Worm (Caenorhabditis elegans) whole organism, young adult: ENCODE measurements around the gene C09E7.4.

Experiments
- B0336.3 ChIP-seq: fragments of 200-800 bp; sonication (Bioruptor generic); IDR thresholded peaks from 2 replicates; pipeline ENCODE4 v1.3.6; 2022; ENCODE audit warnings: missing genetic modification characterization, missing compliant biosample characterization
- F10E7.11 ChIP-seq: sonication (generic microtip); optimal IDR thresholded peaks from 2 replicates; lab custom pipeline; 2017; ENCODE audit warnings: mild to moderate bottlenecking, missing genetic modification characterization, moderate library complexity, missing compliant biosample characterization
- F33H1.4 ChIP-seq: fragments of 200-800 bp; sonication (Bioruptor generic); IDR thresholded peaks from 2 replicates; pipeline ENCODE4 v1.3.6; 2022; ENCODE audit warnings: missing genetic modification reagents, missing genetic modification characterization, missing compliant biosample characterization
- F57A8.1 ChIP-seq: fragments of 200-800 bp; sonication (Bioruptor generic); optimal IDR thresholded peaks from 2 replicates; lab custom pipeline; 2018; ENCODE audit warnings: mild to moderate bottlenecking, missing genetic modification characterization, moderate library complexity, missing compliant biosample characterization
- F57C9.4 ChIP-seq: sonication (generic microtip); optimal IDR thresholded peaks from 2 replicates; lab custom pipeline; 2017; ENCODE audit warnings: mild to moderate bottlenecking, missing genetic modification characterization, missing compliant biosample characterization
- T26A5.8 ChIP-seq: sonication (generic microtip); optimal IDR thresholded peaks from 2 replicates; lab custom pipeline; 2016; ENCODE audit warnings: missing genetic modification characterization, missing compliant biosample characterization
- ama-1 ChIP-seq, 3 experiments: fragments of 150-350 bp in 1 of 3; sonication (generic microtip) in 2 of 3; optimal IDR thresholded peaks; 2 replicates each; lab custom pipeline; 2014 to 2018; ENCODE audit warnings: missing biosample characterization in 2 of 3, missing genetic modification characterization in 2 of 3, missing genetic modification reagents in 2 of 3
- aptf-2 ChIP-seq: fragments of 200-800 bp; sonication (Bioruptor generic); conservative IDR thresholded peaks from 2 replicates; pipeline ENCODE4 v1.3.6; 2022; ENCODE audit warnings: missing genetic modification reagents, missing genetic modification characterization, missing compliant biosample characterization
- cebp-1 ChIP-seq, 2 experiments: fragments of 200-800 bp in 1 of 2; sonication (Bioruptor generic) in 1 of 2; sonication (generic microtip) in 1 of 2; IDR thresholded peaks in 1 of 2; optimal IDR thresholded peaks in 1 of 2; 2 replicates each; pipeline versions ENCODE4 v1.3.6 to Lab custom; 2017 to 2022; ENCODE audit warnings: missing compliant biosample characterization in 2 of 2, missing genetic modification characterization in 2 of 2, mild to moderate bottlenecking in 1 of 2, missing genetic modification reagents in 1 of 2, moderate library complexity in 1 of 2
- lin-54 ChIP-seq: fragments of 200-800 bp; sonication (Bioruptor generic); optimal IDR thresholded peaks from 2 replicates; lab custom pipeline; 2018; ENCODE audit warnings: mild to moderate bottlenecking, missing genetic modification characterization, missing compliant biosample characterization
- nfya-2 ChIP-seq: fragments of 200-800 bp; sonication (Bioruptor generic); IDR thresholded peaks from 2 replicates; pipeline ENCODE4 v1.3.6; 2022; ENCODE audit warnings: missing genetic modification reagents, missing genetic modification characterization, missing compliant biosample characterization
- rec-8 ChIP-seq, 2 experiments: sonication (generic microtip); optimal IDR thresholded peaks; 2 replicates each; lab custom pipeline; 2016; ENCODE audit warnings: mild to moderate bottlenecking in 2 of 2, missing genetic modification characterization in 2 of 2, missing genetic modification reagents in 2 of 2, missing genotype in 2 of 2, missing biosample characterization in 1 of 2, missing compliant biosample characterization in 1 of 2, moderate library complexity in 1 of 2
- tlf-1 ChIP-seq: fragments of 200-800 bp; sonication (Bioruptor generic); optimal IDR thresholded peaks from 2 replicates; lab custom pipeline; 2018; ENCODE audit warnings: mild to moderate bottlenecking, missing genetic modification characterization, missing compliant biosample characterization
- zfh-2 ChIP-seq: fragments of 200-800 bp; sonication (Bioruptor generic); conservative IDR thresholded peaks from 2 replicates; pipeline ENCODE4 v1.3.6; 2022; ENCODE audit warnings: missing genetic modification reagents, missing genetic modification characterization, missing compliant biosample characterization

ce11 chrIII:6531099-6531498, 5.7 kb downstream of the C09E7.4 start, which contains the start of gene C09E7.11:
- TF ChIP-seq B0336.3 (GFP tag; lab: Robert Waterston, UW) (no peak), F57C9.4 (tag; lab: Kevin White, UChicago) (no peak), T26A5.8 (tag; lab: Kevin White, UChicago) (no peak), ama-1 (optimal IDR thresholded peaks at IDR 0.05; lab: Kevin White, UChicago) (no peak), ama-1 (GFP tag; optimal IDR thresholded peaks at IDR 0.05; lab: Kevin White, UChicago) (no peak), cebp-1 (GFP tag; IDR thresholded peaks at IDR 0.05; lab: Robert Waterston, UW) (no peak), cebp-1 (tag; optimal IDR thresholded peaks at IDR 0.05; lab: Kevin White, UChicago) (no peak), zfh-2 (GFP tag; lab: Robert Waterston, UW) (no peak), rec-8 (tag; optimal IDR thresholded peaks at IDR 0.05; lab: Kevin White, UChicago) (no peak), F33H1.4 (GFP tag; lab: Robert Waterston, UW) (no peak), F57A8.1 (GFP tag; lab: Kevin White, UChicago) (no peak), lin-54 (no peak), aptf-2 (GFP tag; lab: Robert Waterston, UW) (no peak), F10E7.11 (tag; lab: Kevin White, UChicago) (no peak), nfya-2 (GFP tag; lab: Robert Waterston, UW) (no peak), tlf-1 (GFP tag; lab: Kevin White, UChicago) (no peak)
